Worm (Caenorhabditis elegans): ENCODE measurements around the gene F26D11.12.

F26D11.12 gene

ce11 chrV:7954552-7954951 is 560 bp downstream of the F26D11.12 start, which contains the start of gene F26D11.13:
F26D11.13 (minus strand) TSS chrV:7954652.
- no peak for TF ChIP-seq T20F7.1 (GFP tag; optimal IDR thresholded peaks at IDR 0.05)
- no peak for TF ChIP-seq nhr-28 (tag; optimal IDR thresholded peaks at IDR 0.05)
- no peak for TF ChIP-seq F10B5.3 (tag; optimal IDR thresholded peaks at IDR 0.05)

ce11 chrV:7952855-7953254 is 2.3 kb downstream of the F26D11.12 start, which contains the start of gene clec-216:
clec-216 (minus strand) TSS chrV:7952955.
- TF ChIP-seq lin-1 (GFP tag; IDR thresholded peaks at IDR 0.05) (no peak), nhr-76 (tag; optimal IDR thresholded peaks at IDR 0.05) (no peak), hlh-11 (tag; optimal IDR thresholded peaks at IDR 0.05) (no peak), nhr-11 (tag; optimal IDR thresholded peaks at IDR 0.05) (no peak), hlh-30 (tag; optimal IDR thresholded peaks at IDR 0.05; ENCODE audit: insufficient read depth) (no peak), D1046.2 (GFP tag; IDR thresholded peaks at IDR 0.05) (no peak), aha-1 (tag) (no peak), ceh-82 (tag; optimal IDR thresholded peaks at IDR 0.05) (no peak), Y75B8A.6 (GFP tag; IDR thresholded peaks at IDR 0.05) (no peak), ztf-7 (tag; optimal IDR thresholded peaks at IDR 0.05) (no peak)

ce11 chrV:7946229-7946628 is 8.9 kb downstream of the F26D11.12 start:
- TF ChIP-seq hlh-11 (tag; optimal IDR thresholded peaks at IDR 0.05), result no peak
- peak; percentile 91 for TF ChIP-seq aha-1 (tag)
- no peak for TF ChIP-seq mdt-29 (GFP tag; IDR thresholded peaks at IDR 0.05)
- peak in 1 of 2 experiments; percentile 81 for TF ChIP-seq unc-62 (GFP tag; optimal IDR thresholded peaks at IDR 0.05 in 1 of 2)
- no peak for TF ChIP-seq unc-62 (tag; optimal IDR thresholded peaks at IDR 0.05)
- TF ChIP-seq ces-1 (GFP tag; optimal IDR thresholded peaks at IDR 0.05), result no peak

ce11 chrV:7943568-7943967 is 11.5 kb downstream of the F26D11.12 start, which contains the start of gene Y97E10B.1:
Y97E10B.1 (plus strand) TSS chrV:7943868.
- TF ChIP-seq aha-1 (tag) (peak; percentile 66), php-3 (GFP tag; IDR thresholded peaks at IDR 0.05) (no peak), nhr-76 (tag; optimal IDR thresholded peaks at IDR 0.05) (no peak), pha-4 (GFP tag; IDR thresholded peaks at IDR 0.05) (no peak), pha-4 (tag; optimal IDR thresholded peaks at IDR 0.05) (no peak), mxl-3 (GFP tag; optimal IDR thresholded peaks at IDR 0.05) (no peak), dpl-1 (GFP tag; optimal IDR thresholded peaks at IDR 0.05) (no peak)

ce11 chrV:7940299-7940698 is 14.8 kb downstream of the F26D11.12 start, which contains the start of gene srt-53:
srt-53 (minus strand) TSS chrV:7940399.
- TF ChIP-seq F26F4.8 (GFP tag; conservative IDR thresholded peaks at IDR 0.05) (no peak), unc-62 (GFP tag; optimal IDR thresholded peaks at IDR 0.05 in 1 of 2) (peak in 1 of 2 experiments; percentile 87), unc-62 (tag; optimal IDR thresholded peaks at IDR 0.05) (no peak)

ce11 chrV:7937152-7937551 is 18.0 kb downstream of the F26D11.12 start, which contains the start of gene srsx-3:
srsx-3 (minus strand) TSS chrV:7937252.
- TF ChIP-seq Y75B8A.6 (GFP tag; IDR thresholded peaks at IDR 0.05), result no peak
- TF ChIP-seq nhr-237 (tag; optimal IDR thresholded peaks at IDR 0.05), result no peak
- TF ChIP-seq rbr-2 (tag; optimal IDR thresholded peaks at IDR 0.05), result no peak
- no peak for TF ChIP-seq sdz-12 (GFP tag; optimal IDR thresholded peaks at IDR 0.05)
- TF ChIP-seq unc-62 (GFP tag; optimal IDR thresholded peaks at IDR 0.05 in 1 of 2), result peak in 1 of 2 experiments; percentile 34
- TF ChIP-seq unc-62 (tag; optimal IDR thresholded peaks at IDR 0.05), result no peak

ce11 chrV:7932998-7933397 is 22.1 kb downstream of the F26D11.12 start, which contains the start of gene ncx-10:
ncx-10 (minus strand) TSS chrV:7933098.
- TF ChIP-seq mes-2 (tag; optimal IDR thresholded peaks at IDR 0.05; ENCODE audit: poor library complexity, severe bottlenecking), result no peak
- TF ChIP-seq nhr-76 (tag; optimal IDR thresholded peaks at IDR 0.05), result no peak
- TF ChIP-seq nhr-6 (tag; optimal IDR thresholded peaks at IDR 0.05), result no peak
- no peak for TF ChIP-seq duxl-1 (tag; optimal IDR thresholded peaks at IDR 0.05; ENCODE audit: poor library complexity)
- no peak for TF ChIP-seq nhr-111 (GFP tag; optimal IDR thresholded peaks at IDR 0.05)
- no peak for TF ChIP-seq F10B5.3 (tag; optimal IDR thresholded peaks at IDR 0.05)
- TF ChIP-seq mxl-3 (GFP tag; optimal IDR thresholded peaks at IDR 0.05), result no peak
- no peak for TF ChIP-seq lin-1 (GFP tag; IDR thresholded peaks at IDR 0.05)
- no peak for TF ChIP-seq aha-1 (tag)
- no peak for TF ChIP-seq nhr-10 (tag; optimal IDR thresholded peaks at IDR 0.05)
- TF ChIP-seq ceh-44 (GFP tag; IDR thresholded peaks at IDR 0.05), result no peak
- no peak for TF ChIP-seq F49E8.2 (tag; optimal IDR thresholded peaks at IDR 0.05; ENCODE audit: borderline replicate concordance)

Measured in whole organism, L4 larva.